Worm (Caenorhabditis elegans) whole organism, midembryonic: ENCODE results near the gene ect-2.

Source experiments
- klf-2 ChIP-seq: fragments of 200-800 bp; sonication (Bioruptor generic); conservative IDR thresholded peaks from 2 replicates; pipeline ENCODE4 v1.3.6; 2022; ENCODE audit warnings: missing genetic modification reagents, missing genetic modification characterization, missing compliant biosample characterization
- med-1 ChIP-seq: sonication (generic microtip); optimal IDR thresholded peaks from 2 replicates; lab custom pipeline; 2017; ENCODE audit warnings: missing genetic modification characterization, mild to moderate bottlenecking, missing compliant biosample characterization, antibody characterized with exemption, missing genetic modification reagents; ENCODE audit not compliant: insufficient read depth
- ztf-23 ChIP-seq: fragments of 200-800 bp; sonication (Bioruptor generic); IDR thresholded peaks from 2 replicates; pipeline ENCODE4 v1.3.6; 2022; ENCODE audit warnings: missing genetic modification reagents, missing genetic modification characterization, missing compliant biosample characterization
- ztf-29 ChIP-seq: fragments of 200-800 bp; sonication (Bioruptor generic); IDR thresholded peaks from 2 replicates; pipeline ENCODE4 v1.3.6; 2022; ENCODE audit warnings: missing genetic modification reagents, missing genetic modification characterization, missing compliant biosample characterization

ce11 chrII:10824046-10824445 is 40.3 kb upstream of the ect-2 start, which contains the start of the genes R06F6.12 and mix-1:
- no peak for TF ChIP-seq ztf-29
- TF ChIP-seq ztf-23 (GFP tag; lab: Robert Waterston, UW), result no peak
- no peak for TF ChIP-seq klf-2 (GFP tag; lab: Robert Waterston, UW)
- TF ChIP-seq med-1 (GFP tag; lab: Kevin White, UChicago), result no peak
